Worm (Caenorhabditis elegans) whole organism, early embryonic: ENCODE results near the gene cyk-1.

Source experiments
- B0310.2 ChIP-seq: sonication (generic microtip); optimal IDR thresholded peaks from 2 replicates; lab custom pipeline; 2016; ENCODE audit warnings: mild to moderate bottlenecking, missing genetic modification characterization, missing compliant biosample characterization
- F13C5.2 ChIP-seq: sonication (generic microtip); optimal IDR thresholded peaks from 2 replicates; lab custom pipeline; 2017; ENCODE audit warnings: mild to moderate bottlenecking, missing genetic modification characterization, inconsistent platforms, missing compliant biosample characterization
- aly-1 ChIP-seq: sonication (generic microtip); optimal IDR thresholded peaks from 2 replicates; lab custom pipeline; 2016; ENCODE audit warnings: missing genetic modification characterization, missing compliant biosample characterization
- ama-1 ChIP-seq: fragments of 150-350 bp; optimal IDR thresholded peaks from 2 replicates; lab custom pipeline; 2014
- ceh-13 ChIP-seq: fragments of 200-800 bp; sonication (Bioruptor generic); optimal IDR thresholded peaks from 2 replicates; lab custom pipeline; 2018; ENCODE audit warnings: mild to moderate bottlenecking, missing genetic modification characterization, missing compliant biosample characterization
- ceh-36 ChIP-seq: sonication (generic microtip); optimal IDR thresholded peaks from 2 replicates; lab custom pipeline; 2016; ENCODE audit warnings: missing genetic modification characterization, inconsistent platforms, missing compliant biosample characterization
- ets-7 ChIP-seq: sonication (generic microtip); optimal IDR thresholded peaks from 2 replicates; lab custom pipeline; 2016; ENCODE audit warnings: missing genotype, missing genetic modification characterization, missing compliant biosample characterization
- flt-1 ChIP-seq: fragments of 200-800 bp; sonication (Bioruptor generic); IDR thresholded peaks from 2 replicates; pipeline ENCODE4 v1.3.6; 2022; ENCODE audit warnings: missing genetic modification characterization, missing compliant biosample characterization
- hmbx-1 ChIP-seq: sonication (generic microtip); optimal IDR thresholded peaks from 2 replicates; lab custom pipeline; 2016; ENCODE audit warnings: mild to moderate bottlenecking, missing genetic modification characterization, missing compliant biosample characterization
- hmg-4 ChIP-seq: fragments of 200-800 bp; sonication (Bioruptor generic); optimal IDR thresholded peaks from 2 replicates; lab custom pipeline; 2018; ENCODE audit warnings: mild to moderate bottlenecking, missing genetic modification characterization, missing compliant biosample characterization
- hnd-1 ChIP-seq: sonication (generic microtip); optimal IDR thresholded peaks from 2 replicates; lab custom pipeline; 2016; ENCODE audit warnings: missing genetic modification characterization, missing compliant biosample characterization
- pes-1 ChIP-seq: fragments of 200-800 bp; sonication (Bioruptor generic); IDR thresholded peaks from 2 replicates; pipeline ENCODE4 v1.3.6; 2022; ENCODE audit warnings: missing genetic modification reagents, missing genetic modification characterization, missing compliant biosample characterization
- scrt-1 ChIP-seq: fragments of 200-800 bp; sonication (Bioruptor generic); IDR thresholded peaks from 2 replicates; pipeline ENCODE4 v1.3.6; 2022; ENCODE audit warnings: missing genetic modification characterization, missing compliant biosample characterization
- sea-1 ChIP-seq: fragments of 200-800 bp; sonication (Bioruptor generic); conservative IDR thresholded peaks from 2 replicates; pipeline ENCODE4 v1.3.6; 2022; ENCODE audit warnings: missing genetic modification characterization, missing compliant biosample characterization
- tbx-11 ChIP-seq: fragments of 200-800 bp; sonication (Bioruptor generic); IDR thresholded peaks from 2 replicates; pipeline ENCODE4 v1.3.6; 2022; ENCODE audit warnings: missing genetic modification characterization, missing compliant biosample characterization
- tbx-37 ChIP-seq: fragments of 200-800 bp; sonication (Bioruptor generic); conservative IDR thresholded peaks from 2 replicates; pipeline ENCODE4 v1.3.6; 2022; ENCODE audit warnings: missing genetic modification reagents, missing genetic modification characterization, missing compliant biosample characterization
- tra-4 ChIP-seq: sonication (generic microtip); optimal IDR thresholded peaks from 2 replicates; lab custom pipeline; 2017; ENCODE audit warnings: missing genetic modification characterization, missing compliant biosample characterization

cyk-1 gene

ce11 chrIII:7020500-7020899 is 8.5 kb downstream of the cyk-1 start, which contains the start of gene col-8:
Gene col-8 (minus strand): TSS chrIII:7020600.
- TF ChIP-seq tra-4 (tag; lab: Kevin White, UChicago), result no peak
- TF ChIP-seq ets-7 (tag; lab: Kevin White, UChicago), result no peak
- no peak for TF ChIP-seq ceh-13
- TF ChIP-seq scrt-1 (GFP tag; lab: Robert Waterston, UW), result no peak
- no peak for TF ChIP-seq tbx-37
- no peak for TF ChIP-seq F13C5.2 (tag; lab: Kevin White, UChicago)
- no peak for TF ChIP-seq pes-1
- TF ChIP-seq flt-1 (GFP tag; lab: Robert Waterston, UW), result no peak
- no peak for TF ChIP-seq hmbx-1 (tag; lab: Kevin White, UChicago)
- no peak for TF ChIP-seq ceh-36
- no peak for TF ChIP-seq hmg-4 (GFP tag; lab: Kevin White, UChicago)
- TF ChIP-seq B0310.2 (tag; lab: Kevin White, UChicago), result no peak

ce11 chrIII:7019724-7020123 is 9.3 kb downstream of the cyk-1 start:
- no peak for TF ChIP-seq tbx-11 (GFP tag; lab: Robert Waterston, UW)
- no peak for TF ChIP-seq F13C5.2 (tag; lab: Kevin White, UChicago)
- TF ChIP-seq ama-1, result no peak
- no peak for TF ChIP-seq B0310.2 (tag; lab: Kevin White, UChicago)
- TF ChIP-seq ceh-13, result no peak
- no peak for TF ChIP-seq scrt-1 (GFP tag; lab: Robert Waterston, UW)
- no peak for TF ChIP-seq hmg-4 (GFP tag; lab: Kevin White, UChicago)
- no peak for TF ChIP-seq tra-4 (tag; lab: Kevin White, UChicago)
- no peak for TF ChIP-seq hnd-1 (tag; lab: Kevin White, UChicago)
- no peak for TF ChIP-seq tbx-37
- no peak for TF ChIP-seq pes-1
- TF ChIP-seq ceh-36, result no peak
- TF ChIP-seq hmbx-1 (tag; lab: Kevin White, UChicago), result no peak
- no peak for TF ChIP-seq ets-7 (tag; lab: Kevin White, UChicago)
- no peak for TF ChIP-seq flt-1 (GFP tag; lab: Robert Waterston, UW)
- no peak for TF ChIP-seq sea-1 (GFP tag; lab: Robert Waterston, UW)
- no peak for TF ChIP-seq aly-1

- TF ChIP-seq tbx-37, result no peak
- TF ChIP-seq ets-7 (tag; lab: Kevin White, UChicago), result no peak
- TF ChIP-seq B0310.2 (tag; lab: Kevin White, UChicago), result no peak
- TF ChIP-seq pes-1, result no peak
- no peak for TF ChIP-seq hmbx-1 (tag; lab: Kevin White, UChicago)
- no peak for TF ChIP-seq scrt-1 (GFP tag; lab: Robert Waterston, UW)
- no peak for TF ChIP-seq flt-1 (GFP tag; lab: Robert Waterston, UW)
- no peak for TF ChIP-seq aly-1
- no peak for TF ChIP-seq tra-4 (tag; lab: Kevin White, UChicago)
- no peak for TF ChIP-seq tbx-11 (GFP tag; lab: Robert Waterston, UW)
- TF ChIP-seq ama-1, result no peak
- TF ChIP-seq ceh-36, result no peak
- no peak for TF ChIP-seq ceh-13
- no peak for TF ChIP-seq sea-1 (GFP tag; lab: Robert Waterston, UW)
- no peak for TF ChIP-seq hmg-4 (GFP tag; lab: Kevin White, UChicago)
- no peak for TF ChIP-seq F13C5.2 (tag; lab: Kevin White, UChicago)
These were observed 15.2 kb downstream of the cyk-1 start for ce11 chrIII:7013764-7014163.

ce11 chrIII:7012060-7012459 is 16.9 kb downstream of the cyk-1 start:
- no peak for TF ChIP-seq B0310.2 (tag; lab: Kevin White, UChicago)
- no peak for TF ChIP-seq ceh-13
- no peak for TF ChIP-seq tbx-11 (GFP tag; lab: Robert Waterston, UW)
- TF ChIP-seq pes-1, result no peak
- no peak for TF ChIP-seq flt-1 (GFP tag; lab: Robert Waterston, UW)
- TF ChIP-seq ets-7 (tag; lab: Kevin White, UChicago), result no peak
- no peak for TF ChIP-seq ceh-36
- TF ChIP-seq hmbx-1 (tag; lab: Kevin White, UChicago), result no peak
- no peak for TF ChIP-seq sea-1 (GFP tag; lab: Robert Waterston, UW)
- TF ChIP-seq hmg-4 (GFP tag; lab: Kevin White, UChicago), result no peak
- TF ChIP-seq ama-1, result no peak
- TF ChIP-seq scrt-1 (GFP tag; lab: Robert Waterston, UW), result no peak
- TF ChIP-seq aly-1, result no peak
- no peak for TF ChIP-seq hnd-1 (tag; lab: Kevin White, UChicago)
- no peak for TF ChIP-seq F13C5.2 (tag; lab: Kevin White, UChicago)

ce11 chrIII:7008836-7009235 is 20.2 kb downstream of the cyk-1 start, which contains the start of gene lgc-38:
Gene lgc-38 (plus strand): TSS chrIII:7009136.
- TF ChIP-seq ets-7 (tag; lab: Kevin White, UChicago), result no peak
- no peak for TF ChIP-seq tra-4 (tag; lab: Kevin White, UChicago)
- no peak for TF ChIP-seq F13C5.2 (tag; lab: Kevin White, UChicago)
- TF ChIP-seq hmg-4 (GFP tag; lab: Kevin White, UChicago), result no peak

- TF ChIP-seq sea-1 (GFP tag; lab: Robert Waterston, UW) (no peak), hmg-4 (GFP tag; lab: Kevin White, UChicago) (no peak), ceh-36 (no peak), aly-1 (no peak), pes-1 (no peak), ama-1 (no peak), tbx-11 (GFP tag; lab: Robert Waterston, UW) (no peak), hmbx-1 (tag; lab: Kevin White, UChicago) (no peak), ceh-13 (no peak), scrt-1 (GFP tag; lab: Robert Waterston, UW) (no peak), tbx-37 (no peak), F13C5.2 (tag; lab: Kevin White, UChicago) (no peak), tra-4 (tag; lab: Kevin White, UChicago) (no peak), flt-1 (GFP tag; lab: Robert Waterston, UW) (no peak), hnd-1 (tag; lab: Kevin White, UChicago) (no peak), ets-7 (tag; lab: Kevin White, UChicago) (no peak), B0310.2 (tag; lab: Kevin White, UChicago) (no peak)
These were observed 23.7 kb downstream of the cyk-1 start, which contains the start of gene C06E8.5 for ce11 chrIII:7005350-7005749. Gene C06E8.5 (minus strand): TSS chrIII:7005450.

ce11 chrIII:7002143-7002542 is 26.9 kb downstream of the cyk-1 start:
- TF ChIP-seq sea-1 (GFP tag; lab: Robert Waterston, UW) (no peak), ceh-36 (no peak), tbx-11 (GFP tag; lab: Robert Waterston, UW) (no peak), scrt-1 (GFP tag; lab: Robert Waterston, UW) (no peak), hmbx-1 (tag; lab: Kevin White, UChicago) (no peak), B0310.2 (tag; lab: Kevin White, UChicago) (no peak), tra-4 (tag; lab: Kevin White, UChicago) (no peak), aly-1 (no peak), ama-1 (no peak), ets-7 (tag; lab: Kevin White, UChicago) (no peak), hmg-4 (GFP tag; lab: Kevin White, UChicago) (no peak), F13C5.2 (tag; lab: Kevin White, UChicago) (no peak), pes-1 (no peak)
